Worm (Caenorhabditis elegans): ENCODE data around the gene C43H6.4.

The C43H6.4 gene

ce11 chrX:2401883-2402282 is 1.9 kb upstream of the C43H6.4 start, which contains the start of gene dhhc-9:
dhhc-9 (minus strand) TSS chrX:2402036.
- TF ChIP-seq unc-62 (GFP tag; optimal IDR thresholded peaks at IDR 0.05): no peak

DNA sequence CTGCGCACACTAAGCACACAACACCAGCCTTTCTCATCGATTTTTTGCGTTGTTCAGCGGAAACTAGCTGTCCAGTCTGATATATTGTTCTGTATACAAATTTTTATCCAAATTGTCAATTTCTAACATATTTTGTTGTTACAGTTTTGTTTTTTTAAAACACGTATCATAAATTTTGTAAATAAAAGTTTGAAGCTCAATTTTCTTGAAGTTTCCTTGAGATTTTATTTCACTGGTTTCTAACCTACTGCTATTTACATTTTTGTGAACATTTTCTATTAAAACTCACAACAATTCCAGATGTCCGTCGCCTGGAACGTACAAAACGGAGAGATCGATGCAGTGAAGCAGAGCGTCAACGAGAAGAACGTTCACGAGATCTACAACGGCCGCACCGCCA is 3.3 kb downstream of the C43H6.4 start, which contains the start of gene mtpn-1:
TSS of gene mtpn-1 (plus strand) at position 301 of the 400 bp plus-strand sequence.
- TF ChIP-seq unc-62 (GFP tag; optimal IDR thresholded peaks at IDR 0.05): no peak

DNA sequence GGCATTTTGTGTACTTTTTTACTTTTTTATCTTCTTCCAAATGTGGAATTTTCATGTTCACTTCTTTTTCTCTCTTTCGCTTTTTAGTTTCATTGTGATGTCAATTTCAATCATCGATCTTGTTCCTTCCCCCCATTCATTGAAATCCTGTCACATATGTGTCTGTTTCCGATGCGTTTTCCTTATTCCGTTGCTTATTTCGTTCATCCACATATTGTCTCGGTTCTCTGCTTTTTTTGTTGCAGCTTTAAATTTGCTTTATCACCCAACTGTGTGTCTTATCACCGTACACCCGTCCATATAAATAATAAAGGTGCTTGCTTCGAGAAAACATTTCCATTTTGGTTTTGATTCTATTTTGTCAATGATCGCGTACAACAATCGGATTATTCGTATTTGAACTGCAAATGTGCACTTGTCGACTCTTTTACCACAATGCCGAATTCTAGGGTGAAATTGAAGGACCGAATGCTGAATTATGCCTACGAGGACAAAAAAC is 5.5 kb downstream of the C43H6.4 start, which contains the start of the genes C43H6.12 and trpp-12:
TSS of gene C43H6.12 (plus strand) at position 365 of the 499 bp plus-strand sequence.
TSS of gene trpp-12 (plus strand) at position 449 of the 499 bp plus-strand sequence.
- TF ChIP-seq unc-62 (GFP tag; optimal IDR thresholded peaks at IDR 0.05): no peak

ce11 chrX:2410978-2411377 is 7.2 kb downstream of the C43H6.4 start:
- no peak for TF ChIP-seq unc-62 (GFP tag; optimal IDR thresholded peaks at IDR 0.05)

ce11 chrX:2413277-2413676 is 9.5 kb downstream of the C43H6.4 start, which contains the start of gene hlh-15:
hlh-15 (minus strand) TSS chrX:2413377.
- TF ChIP-seq unc-62 (GFP tag; optimal IDR thresholded peaks at IDR 0.05): no peak

ce11 chrX:2419777-2420176 is 16.0 kb downstream of the C43H6.4 start, which contains the start of gene glr-7:
glr-7 (minus strand) TSS chrX:2419877.
- no peak for TF ChIP-seq unc-62 (GFP tag; optimal IDR thresholded peaks at IDR 0.05)

- TF ChIP-seq unc-62 (GFP tag; optimal IDR thresholded peaks at IDR 0.05): no peak
These were observed 18.3 kb downstream of the C43H6.4 start for ce11 chrX:2422123-2422522.

DNA sequence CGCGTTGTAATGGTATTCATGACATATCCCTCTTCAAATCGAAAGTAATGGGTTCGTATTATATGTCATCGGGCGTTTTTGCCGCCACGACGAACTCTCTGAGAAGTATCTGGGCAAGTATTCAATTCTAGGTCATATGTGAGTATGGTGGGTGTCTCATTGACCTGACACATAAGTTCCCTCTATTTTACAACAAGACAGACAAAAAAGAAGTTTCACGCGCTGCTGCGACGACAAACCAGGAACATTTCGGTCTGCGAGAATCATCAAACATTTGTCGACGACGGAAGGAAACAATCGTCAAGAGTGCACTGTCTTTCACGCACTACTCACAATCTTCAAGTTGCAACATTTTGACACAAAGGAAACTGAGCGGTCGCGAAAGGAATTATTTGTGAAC is 21.5 kb downstream of the C43H6.4 start:
- TF ChIP-seq unc-62 (GFP tag; optimal IDR thresholded peaks at IDR 0.05): no peak

- no peak for TF ChIP-seq unc-62 (GFP tag; optimal IDR thresholded peaks at IDR 0.05)
These were observed 23.1 kb downstream of the C43H6.4 start for ce11 chrX:2426932-2427331.

- TF ChIP-seq unc-62 (GFP tag; optimal IDR thresholded peaks at IDR 0.05): no peak
These were observed 23.6 kb downstream of the C43H6.4 start, which contains the start of gene gcy-31 for ce11 chrX:2427404-2427803. gcy-31 (minus strand) TSS chrX:2427504.

ce11 chrX:2430317-2430716 is 26.5 kb downstream of the C43H6.4 start:
- no peak for TF ChIP-seq unc-62 (GFP tag; optimal IDR thresholded peaks at IDR 0.05)

DNA sequence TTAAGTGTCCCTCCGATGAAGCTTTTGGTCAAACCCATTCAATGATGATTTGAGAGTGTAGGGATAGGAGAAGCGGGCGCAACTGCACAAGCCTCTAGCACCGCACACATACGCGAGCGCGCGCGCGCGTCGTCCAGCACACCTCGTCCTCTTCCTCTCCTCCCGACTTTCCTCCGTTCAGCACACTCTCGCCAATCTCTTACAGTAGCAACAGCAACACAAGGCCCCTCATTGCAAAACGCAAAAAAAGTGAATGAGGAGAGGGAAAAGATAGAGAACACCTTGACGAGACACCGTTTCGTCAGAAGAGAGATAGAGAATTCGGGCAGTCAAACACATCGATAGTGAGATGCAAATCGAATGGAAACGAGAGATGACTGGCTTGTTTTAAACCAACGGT is 28.6 kb downstream of the C43H6.4 start:
- no peak for TF ChIP-seq unc-62 (GFP tag; optimal IDR thresholded peaks at IDR 0.05)

DNA sequence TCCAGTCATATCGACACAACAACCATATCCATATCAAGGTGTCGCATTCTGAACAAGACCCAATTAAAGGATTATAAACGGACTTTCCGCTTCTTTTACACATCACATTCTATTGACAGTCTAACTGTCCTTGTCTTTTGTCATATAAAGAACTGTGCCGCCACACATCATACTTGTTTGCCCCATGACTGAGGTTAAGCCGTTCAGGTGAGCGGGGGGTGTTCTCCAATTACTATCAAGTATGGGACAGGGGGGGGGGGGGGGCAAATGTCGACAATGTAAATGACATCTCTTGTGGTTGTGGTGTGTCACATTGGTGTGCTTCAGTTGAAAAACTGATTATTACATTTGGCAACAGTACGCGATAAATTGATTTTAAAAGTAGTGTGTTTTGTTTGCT is 30.0 kb downstream of the C43H6.4 start:
- TF ChIP-seq unc-62 (GFP tag; optimal IDR thresholded peaks at IDR 0.05): no peak

DNA sequence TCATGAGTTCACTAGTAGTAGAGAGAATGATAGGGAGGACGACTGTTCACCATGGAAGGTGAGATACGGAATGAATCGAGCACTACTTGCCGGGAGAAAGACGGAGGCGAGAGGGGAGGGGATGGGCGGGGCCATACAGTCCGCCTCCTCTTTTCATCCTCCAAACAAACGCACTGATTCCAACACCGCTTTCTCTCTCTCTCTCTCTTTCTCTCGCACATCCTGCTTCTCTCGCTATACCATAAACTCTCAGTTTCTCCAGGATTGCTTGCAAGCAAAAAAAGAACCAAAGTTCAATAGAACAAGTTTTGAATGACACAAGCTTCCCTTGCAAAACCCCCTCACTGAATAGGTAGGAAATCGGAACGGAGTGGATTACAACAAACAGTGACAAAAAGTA is 31.5 kb downstream of the C43H6.4 start:
- no peak for TF ChIP-seq unc-62 (GFP tag; optimal IDR thresholded peaks at IDR 0.05)

- TF ChIP-seq unc-62 (GFP tag; optimal IDR thresholded peaks at IDR 0.05): no peak
These were observed 35.0 kb downstream of the C43H6.4 start, which contains the start of gene gid-2 for ce11 chrX:2438857-2439256. gid-2 (minus strand) TSS chrX:2438957.

ce11 chrX:2439309-2439708 is 35.5 kb downstream of the C43H6.4 start:
- no peak for TF ChIP-seq unc-62 (GFP tag; optimal IDR thresholded peaks at IDR 0.05)

- no peak for TF ChIP-seq unc-62 (GFP tag; optimal IDR thresholded peaks at IDR 0.05)
These were observed 35.9 kb downstream of the C43H6.4 start for ce11 chrX:2439728-2440127.

DNA sequence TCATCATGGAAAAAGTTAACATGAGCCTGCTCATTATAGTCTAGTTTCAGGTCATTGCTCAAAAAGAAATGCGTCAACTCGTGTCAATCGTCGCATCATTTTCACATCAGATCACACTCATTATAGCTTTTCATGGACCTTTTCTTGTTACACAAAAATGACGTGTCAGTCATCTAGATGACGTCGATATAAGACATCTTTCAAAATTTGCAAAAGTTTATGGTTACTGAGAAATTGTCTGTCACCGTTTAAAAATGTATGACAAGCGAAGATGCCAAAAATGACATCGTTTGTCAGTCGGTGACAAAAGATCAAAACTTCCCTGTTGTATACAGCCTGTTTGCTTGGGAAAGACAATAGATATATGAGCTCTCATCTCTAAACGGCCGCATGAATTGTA is 37.3 kb downstream of the C43H6.4 start:
- TF ChIP-seq unc-62 (GFP tag; optimal IDR thresholded peaks at IDR 0.05): no peak

Data from whole organism, dauer.